Worm (Caenorhabditis elegans) whole organism, L1 larva: Measurements from ENCODE around the gene cec-4.

Source experiments
- aha-1 ChIP-seq: fragments of 150-350 bp; optimal IDR thresholded peaks from 2 replicates; lab custom pipeline; 2014; ENCODE audit warnings: missing biosample characterization, missing genetic modification characterization
- efl-3 ChIP-seq: fragments of 200-800 bp; sonication (Bioruptor generic); optimal IDR thresholded peaks from 2 replicates; lab custom pipeline; 2018; ENCODE audit warnings: mild to moderate bottlenecking, missing genetic modification characterization, missing compliant biosample characterization
- egl-27 ChIP-seq, 2 experiments: fragments of 150-350 bp in 1 of 2; sonication (generic microtip); optimal IDR thresholded peaks; 3 replicates each; lab custom pipeline; 2017 to 2018; ENCODE audit warnings: missing biosample characterization in 2 of 2, missing genetic modification characterization in 2 of 2, missing genetic modification reagents in 2 of 2
- hlh-17 ChIP-seq: fragments of 200-800 bp; sonication (Bioruptor generic); optimal IDR thresholded peaks from 2 replicates; lab custom pipeline; 2018; ENCODE audit warnings: missing genetic modification characterization, mild to moderate bottlenecking, missing compliant biosample characterization, moderate library complexity, borderline replicate concordance
- irx-1 ChIP-seq: sonication (generic microtip); optimal IDR thresholded peaks from 2 replicates; lab custom pipeline; 2016; ENCODE audit warnings: missing genetic modification characterization, missing compliant biosample characterization
- nhr-71 ChIP-seq: sonication (generic microtip); optimal IDR thresholded peaks from 2 replicates; lab custom pipeline; 2016; ENCODE audit warnings: mild to moderate bottlenecking, missing genetic modification characterization, moderate library complexity, missing compliant biosample characterization
- pqm-1 ChIP-seq: sonication (generic microtip); optimal IDR thresholded peaks from 3 replicates; lab custom pipeline; 2017; ENCODE audit warnings: missing biosample characterization, missing genetic modification characterization
- unc-30 ChIP-seq: sonication (generic microtip); optimal IDR thresholded peaks from 2 replicates; lab custom pipeline; 2017; ENCODE audit warnings: missing biosample characterization, missing genetic modification characterization
- unc-86 ChIP-seq: sonication (generic microtip); optimal IDR thresholded peaks from 2 replicates; lab custom pipeline; 2016; ENCODE audit warnings: missing genetic modification characterization, missing compliant biosample characterization
- vab-15 ChIP-seq: sonication (generic microtip); optimal IDR thresholded peaks from 2 replicates; lab custom pipeline; 2017; ENCODE audit warnings: missing genotype, mild to moderate bottlenecking, missing genetic modification characterization, missing compliant biosample characterization

Gene cec-4

ce11 chrIV:7623868-7624267 is 48.4 kb downstream of the cec-4 start (continued):
- no peak for TF ChIP-seq hlh-17 (GFP tag; lab: Kevin White, UChicago)
- TF ChIP-seq egl-27 (tag; optimal IDR thresholded peaks at IDR 0.05; lab: Kevin White, UChicago) = no peak
- TF ChIP-seq irx-1 (tag; lab: Kevin White, UChicago) = no peak
- peak; percentile 13 for TF ChIP-seq nhr-71 (tag; lab: Kevin White, UChicago)
- no peak for TF ChIP-seq vab-15 (tag; lab: Kevin White, UChicago)
- TF ChIP-seq unc-86 (tag; lab: Kevin White, UChicago) = peak; percentile 71
- TF ChIP-seq pqm-1 (tag; lab: Kevin White, UChicago) = no peak
- no peak for TF ChIP-seq unc-30
- TF ChIP-seq aha-1 (tag; lab: Kevin White, UChicago) = no peak
- TF ChIP-seq efl-3 = no peak
